Worm (Caenorhabditis elegans) whole organism, midembryonic: ENCODE results near the gene cgh-1.

Experiments used
- T22C8.4 ChIP-seq: fragments of 200-800 bp; sonication (Bioruptor generic); IDR thresholded peaks from 2 replicates; pipeline ENCODE4 v1.3.6; 2022; ENCODE audit warnings: missing genetic modification characterization, missing compliant biosample characterization
- cog-1 ChIP-seq: sonication (generic microtip); optimal IDR thresholded peaks from 2 replicates; lab custom pipeline; 2016; ENCODE audit warnings: missing genetic modification characterization, missing compliant biosample characterization
- flt-1 ChIP-seq: fragments of 200-800 bp; sonication (Bioruptor generic); IDR thresholded peaks from 2 replicates; pipeline ENCODE4 v1.3.6; 2022; ENCODE audit warnings: missing genetic modification characterization, missing compliant biosample characterization
- klf-2 ChIP-seq: fragments of 200-800 bp; sonication (Bioruptor generic); conservative IDR thresholded peaks from 2 replicates; pipeline ENCODE4 v1.3.6; 2022; ENCODE audit warnings: missing genetic modification reagents, missing genetic modification characterization, missing compliant biosample characterization
- med-1 ChIP-seq: sonication (generic microtip); optimal IDR thresholded peaks from 2 replicates; lab custom pipeline; 2017; ENCODE audit warnings: missing genetic modification characterization, mild to moderate bottlenecking, missing compliant biosample characterization, antibody characterized with exemption, missing genetic modification reagents; ENCODE audit not compliant: insufficient read depth
- ref-1 ChIP-seq: fragments of 200-800 bp; sonication (Bioruptor generic); conservative IDR thresholded peaks from 2 replicates; pipeline ENCODE4 v1.3.6; 2022; ENCODE audit warnings: missing genetic modification reagents, missing genetic modification characterization, missing compliant biosample characterization
- tab-1 ChIP-seq: fragments of 200-800 bp; sonication (Bioruptor generic); IDR thresholded peaks from 2 replicates; pipeline ENCODE4 v1.3.6; 2022; ENCODE audit warnings: missing genetic modification characterization, missing compliant biosample characterization
- ztf-23 ChIP-seq: fragments of 200-800 bp; sonication (Bioruptor generic); IDR thresholded peaks from 2 replicates; pipeline ENCODE4 v1.3.6; 2022; ENCODE audit warnings: missing genetic modification reagents, missing genetic modification characterization, missing compliant biosample characterization
- ztf-29 ChIP-seq: fragments of 200-800 bp; sonication (Bioruptor generic); IDR thresholded peaks from 2 replicates; pipeline ENCODE4 v1.3.6; 2022; ENCODE audit warnings: missing genetic modification reagents, missing genetic modification characterization, missing compliant biosample characterization

cgh-1 gene

ce11 chrIII:7498346-7498745 lies 714 bp upstream of the cgh-1 start:
- TF ChIP-seq ztf-23 (GFP tag; lab: Robert Waterston, UW) (peak; percentile 64; the same call in 1 of the 2 replicates), klf-2 (GFP tag; lab: Robert Waterston, UW) (no peak), cog-1 (tag; lab: Kevin White, UChicago) (peak; percentile 63), flt-1 (GFP tag; lab: Robert Waterston, UW) (peak; percentile 61; the same call in 1 of the 2 replicates), ztf-29 (peak; percentile 69), med-1 (GFP tag; lab: Kevin White, UChicago) (no peak), T22C8.4 (GFP tag; lab: Robert Waterston, UW) (no peak), ref-1 (GFP tag; lab: Robert Waterston, UW) (no peak), tab-1 (GFP tag; lab: Robert Waterston, UW) (0 out of 2 replicates have a peak, but pooled peaks have one; percentile 20)

ce11 chrIII:7495616-7496146 lies 2.0 kb downstream of the cgh-1 start:
- no peak for TF ChIP-seq ref-1 (GFP tag; lab: Robert Waterston, UW)
- no peak for TF ChIP-seq tab-1 (GFP tag; lab: Robert Waterston, UW)

- peak; percentile 78 for TF ChIP-seq flt-1 (GFP tag; lab: Robert Waterston, UW)
- no peak for TF ChIP-seq ztf-29
Measured at ce11 chrIII:7494850-7495314, 2.8 kb downstream of the cgh-1 start.

- TF ChIP-seq cog-1 (tag; lab: Kevin White, UChicago) (no peak), ztf-29 (no peak), T22C8.4 (GFP tag; lab: Robert Waterston, UW) (no peak), ref-1 (GFP tag; lab: Robert Waterston, UW) (no peak), tab-1 (GFP tag; lab: Robert Waterston, UW) (no peak), flt-1 (GFP tag; lab: Robert Waterston, UW) (no peak), med-1 (GFP tag; lab: Kevin White, UChicago) (no peak), klf-2 (GFP tag; lab: Robert Waterston, UW) (no peak), ztf-23 (GFP tag; lab: Robert Waterston, UW) (no peak)
Measured at ce11 chrIII:7491931-7492330, 5.7 kb downstream of the cgh-1 start.

ce11 chrIII:7490061-7490460 lies 7.6 kb downstream of the cgh-1 start:
- TF ChIP-seq klf-2 (GFP tag; lab: Robert Waterston, UW) (no peak), ztf-29 (no peak), cog-1 (tag; lab: Kevin White, UChicago) (no peak), ztf-23 (GFP tag; lab: Robert Waterston, UW) (no peak), med-1 (GFP tag; lab: Kevin White, UChicago) (no peak), flt-1 (GFP tag; lab: Robert Waterston, UW) (no peak), tab-1 (GFP tag; lab: Robert Waterston, UW) (no peak), T22C8.4 (GFP tag; lab: Robert Waterston, UW) (no peak), ref-1 (GFP tag; lab: Robert Waterston, UW) (no peak)

ce11 chrIII:7489055-7489534 lies 8.5 kb downstream of the cgh-1 start, which contains the start of gene mup-4:
mup-4 (minus strand) TSS chrIII:7489105.
- TF ChIP-seq tab-1 (GFP tag; lab: Robert Waterston, UW) (no peak), flt-1 (GFP tag; lab: Robert Waterston, UW) (no peak), ztf-29 (no peak), ztf-23 (GFP tag; lab: Robert Waterston, UW) (no peak), ref-1 (GFP tag; lab: Robert Waterston, UW) (no peak)

- TF ChIP-seq ref-1 (GFP tag; lab: Robert Waterston, UW) (no peak), med-1 (GFP tag; lab: Kevin White, UChicago) (no peak), klf-2 (GFP tag; lab: Robert Waterston, UW) (no peak), T22C8.4 (GFP tag; lab: Robert Waterston, UW) (no peak), ztf-23 (GFP tag; lab: Robert Waterston, UW) (no peak), flt-1 (GFP tag; lab: Robert Waterston, UW) (no peak), tab-1 (GFP tag; lab: Robert Waterston, UW) (no peak), ztf-29 (no peak), cog-1 (tag; lab: Kevin White, UChicago) (no peak)
Measured at ce11 chrIII:7488303-7488702, 9.3 kb downstream of the cgh-1 start.

ce11 chrIII:7484765-7485164 lies 12.9 kb downstream of the cgh-1 start:
- TF ChIP-seq ref-1 (GFP tag; lab: Robert Waterston, UW) (no peak), med-1 (GFP tag; lab: Kevin White, UChicago) (no peak), tab-1 (GFP tag; lab: Robert Waterston, UW) (no peak), flt-1 (GFP tag; lab: Robert Waterston, UW) (no peak), cog-1 (tag; lab: Kevin White, UChicago) (no peak), ztf-23 (GFP tag; lab: Robert Waterston, UW) (no peak), klf-2 (GFP tag; lab: Robert Waterston, UW) (no peak), ztf-29 (no peak), T22C8.4 (GFP tag; lab: Robert Waterston, UW) (no peak)

- no peak for TF ChIP-seq flt-1 (GFP tag; lab: Robert Waterston, UW)
- no peak for TF ChIP-seq tab-1 (GFP tag; lab: Robert Waterston, UW)
- no peak for TF ChIP-seq ztf-29
- no peak for TF ChIP-seq ref-1 (GFP tag; lab: Robert Waterston, UW)
- TF ChIP-seq ztf-23 (GFP tag; lab: Robert Waterston, UW): no peak
- TF ChIP-seq cog-1 (tag; lab: Kevin White, UChicago): no peak
- TF ChIP-seq T22C8.4 (GFP tag; lab: Robert Waterston, UW): no peak
- no peak for TF ChIP-seq klf-2 (GFP tag; lab: Robert Waterston, UW)
- no peak for TF ChIP-seq med-1 (GFP tag; lab: Kevin White, UChicago)
Measured at ce11 chrIII:7478932-7479331, 18.7 kb downstream of the cgh-1 start.
